Worm (Caenorhabditis elegans): ENCODE measurements around the gene F53E10.1.

F53E10.1 gene

ce11 chrV:2614986-2615687 lies at the start of gene F53E10.1:
Gene F53E10.1 (plus strand): TSS chrV:2615310.
- TF ChIP-seq efl-1 (optimal IDR thresholded peaks at IDR 0.05) (peak; percentile 47 to 58), efl-1 (GFP tag; optimal IDR thresholded peaks at IDR 0.05 in 1 of 2) (peak; percentile 44 to 93), ztf-11 (tag; optimal IDR thresholded peaks at IDR 0.05) (no peak), mep-1 (tag; optimal IDR thresholded peaks at IDR 0.05) (peak; percentile 52), ama-1 (optimal IDR thresholded peaks at IDR 0.05) (no peak), unc-130 (tag; optimal IDR thresholded peaks at IDR 0.05) (peak; percentile 20), dpl-1 (GFP tag; optimal IDR thresholded peaks at IDR 0.05) (peak; percentile 36 to 52 (median 51)), skn-1 (tag; optimal IDR thresholded peaks at IDR 0.05) (peak; percentile 75), rnt-1 (tag; optimal IDR thresholded peaks at IDR 0.05) (peak; percentile 58), lsy-2 (tag; optimal IDR thresholded peaks at IDR 0.05) (peak; percentile 5 to 29), irx-1 (tag; optimal IDR thresholded peaks at IDR 0.05) (no peak), ztf-4 (tag; optimal IDR thresholded peaks at IDR 0.05) (no peak), C34B4.2 (tag; optimal IDR thresholded peaks at IDR 0.05) (no peak), nhr-20 (tag; optimal IDR thresholded peaks at IDR 0.05) (peak; percentile 84), egl-27 (tag; optimal IDR thresholded peaks at IDR 0.05) (no peak), mab-9 (GFP tag; IDR thresholded peaks at IDR 0.05) (no peak), lin-35 (GFP tag; optimal IDR thresholded peaks at IDR 0.05) (peak; percentile 38 to 69), ets-5 (GFP tag; IDR thresholded peaks at IDR 0.05) (no peak), lin-13 (GFP tag; optimal IDR thresholded peaks at IDR 0.05) (peak; percentile 12), nhr-19 (GFP tag; conservative IDR thresholded peaks at IDR 0.05) (peak; percentile 47; the same call in 1 of the 2 replicates), snu-23 (GFP tag; optimal IDR thresholded peaks at IDR 0.05) (peak; percentile 80), nhr-85 (tag) (peak; percentile 94), tbx-2 (tag; optimal IDR thresholded peaks at IDR 0.05) (peak; percentile 56), sox-4 (tag; optimal IDR thresholded peaks at IDR 0.05) (no peak), lin-14 (GFP tag; optimal IDR thresholded peaks at IDR 0.05) (peak; percentile 82), nhr-71 (tag; optimal IDR thresholded peaks at IDR 0.05) (peak; percentile 95), elt-2 (tag; optimal IDR thresholded peaks at IDR 0.05) (peak; percentile 26), mdl-1 (tag; optimal IDR thresholded peaks at IDR 0.05) (peak in 1 of 2 experiments; percentile 54), blmp-1 (tag; optimal IDR thresholded peaks at IDR 0.05) (peak; percentile 59), F16B12.6 (tag; optimal IDR thresholded peaks at IDR 0.05) (peak; percentile 3), lir-3 (tag; optimal IDR thresholded peaks at IDR 0.05; ENCODE audit: poor library complexity) (no peak), elt-3 (tag; optimal IDR thresholded peaks at IDR 0.05) (peak in 1 of 6 experiments; percentile 38), nhr-90 (tag; optimal IDR thresholded peaks at IDR 0.05; ENCODE audit: poor library complexity) (peak; percentile 60), swsn-7 (tag; optimal IDR thresholded peaks at IDR 0.05) (peak; percentile 33)

ce11 chrV:2565525-2565924 lies 49.6 kb upstream of the F53E10.1 start, which contains the start of gene Y45G12C.1:
Gene Y45G12C.1 (plus strand): TSS chrV:2565683.
- TF ChIP-seq pqm-1 (tag; optimal IDR thresholded peaks at IDR 0.05) (no peak), ceh-82 (tag; optimal IDR thresholded peaks at IDR 0.05) (no peak), snpc-4 (tag; optimal IDR thresholded peaks at IDR 0.05) (no peak)

- TF ChIP-seq dsc-1 (tag; optimal IDR thresholded peaks at IDR 0.05) (no peak), lin-15B (tag; optimal IDR thresholded peaks at IDR 0.05) (no peak), ztf-11 (tag; optimal IDR thresholded peaks at IDR 0.05) (no peak), nhr-47 (tag; optimal IDR thresholded peaks at IDR 0.05) (no peak), vab-15 (tag; optimal IDR thresholded peaks at IDR 0.05) (no peak), nhr-85 (tag) (no peak), hlh-4 (tag; optimal IDR thresholded peaks at IDR 0.05) (no peak), fkh-4 (tag; optimal IDR thresholded peaks at IDR 0.05; ENCODE audit: borderline replicate concordance) (no peak), sox-4 (tag; optimal IDR thresholded peaks at IDR 0.05) (no peak), sptf-1 (tag; optimal IDR thresholded peaks at IDR 0.05) (no peak), ama-1 (optimal IDR thresholded peaks at IDR 0.05) (no peak), zip-4 (GFP tag; optimal IDR thresholded peaks at IDR 0.05) (no peak)
Observed at ce11 chrV:2570643-2571042, 44.5 kb upstream of the F53E10.1 start, which contains the start of gene srj-19. Gene srj-19 (minus strand): TSS chrV:2570743.
